Fruit fly (Drosophila melanogaster): Measurements from ENCODE around the gene CG4073.

The CG4073 gene

DNA sequence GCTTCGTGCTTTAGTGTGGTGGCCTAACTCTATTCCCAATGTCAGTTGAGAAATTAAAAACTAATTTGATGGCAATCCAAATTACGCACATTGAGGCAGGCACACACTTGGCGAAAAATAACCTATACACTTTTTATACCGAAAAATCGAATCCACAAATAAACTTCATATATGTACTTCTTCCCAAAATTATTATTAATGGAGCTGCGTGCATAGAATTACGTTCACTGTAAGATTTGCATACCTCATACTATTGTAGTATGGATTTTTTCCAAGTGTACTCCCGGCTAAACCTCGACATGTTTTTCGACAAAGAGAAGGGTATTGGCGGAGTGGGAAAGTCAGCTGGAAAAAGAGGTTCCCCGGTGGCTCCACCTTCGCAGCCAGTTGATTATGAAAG is 30.3 kb upstream of the CG4073 start (continued):
- peak; percentile 86 for TF ChIP-seq stc (GFP tag; IDR thresholded peaks at IDR 0.05)
- peak; percentile 42 for TF ChIP-seq al (GFP tag; IDR thresholded peaks at IDR 0.05)
- TF ChIP-seq CG4424 (GFP tag; optimal IDR thresholded peaks at IDR 0.05): peak; percentile 65
- peak; percentile 34 for TF ChIP-seq CG3407 (GFP tag; optimal IDR thresholded peaks at IDR 0.05)
- no peak for TF ChIP-seq CG11085 (GFP tag; IDR thresholded peaks at IDR 0.05)
- no peak for TF ChIP-seq knrl (GFP tag; IDR thresholded peaks at IDR 0.05; ENCODE audit: partially characterized antibody)
- peak; percentile 70 for TF ChIP-seq Abd-B (GFP tag; optimal IDR thresholded peaks at IDR 0.05)
- TF ChIP-seq Oaz (GFP tag; IDR thresholded peaks at IDR 0.05): 0 out of 2 replicates have a peak, but pooled peaks have one; percentile 26
- TF ChIP-seq CG14965 (GFP tag; optimal IDR thresholded peaks at IDR 0.05; ENCODE audit: borderline replicate concordance): no peak
- TF ChIP-seq CG13296 (GFP tag; optimal IDR thresholded peaks at IDR 0.05): peak; percentile 41
- TF ChIP-seq CG32772 (GFP tag; IDR thresholded peaks at IDR 0.05): no peak
- TF ChIP-seq danr (GFP tag; IDR thresholded peaks at IDR 0.05): peak; percentile 40; the same call in 1 of the 2 replicates
- TF ChIP-seq br (optimal IDR thresholded peaks at IDR 0.05): no peak
- TF ChIP-seq CG5245 (GFP tag; optimal IDR thresholded peaks at IDR 0.05): peak; percentile 42
- peak; percentile 69 for TF ChIP-seq Sox100B (GFP tag; optimal IDR thresholded peaks at IDR 0.05)
- TF ChIP-seq CG9817 (tag; optimal IDR thresholded peaks at IDR 0.05): peak; percentile 36
- peak; percentile 54; the same call in 1 of the 3 replicates for TF ChIP-seq jigr1 (GFP tag; IDR thresholded peaks at IDR 0.05)
- TF ChIP-seq lmd (GFP tag; IDR thresholded peaks at IDR 0.05): peak; percentile 75
- TF ChIP-seq sr (GFP tag; IDR thresholded peaks at IDR 0.05): peak; percentile 35; the same call in 1 of the 3 replicates
- peak; percentile 69 for TF ChIP-seq Ssrp (tag; optimal IDR thresholded peaks at IDR 0.05)
- TF ChIP-seq CG12942 (GFP tag; optimal IDR thresholded peaks at IDR 0.05): peak; percentile 36
- peak; percentile 52 for TF ChIP-seq CG8388 (GFP tag; optimal IDR thresholded peaks at IDR 0.05)
- peak; percentile 39; the same call in 1 of the 2 replicates for TF ChIP-seq ara (GFP tag; IDR thresholded peaks at IDR 0.05)
- peak; percentile 46; the same call in 1 of the 2 replicates for TF ChIP-seq CG14667 (GFP tag; IDR thresholded peaks at IDR 0.05)
- TF ChIP-seq Ptx1 (GFP tag; IDR thresholded peaks at IDR 0.05): peak; percentile 83
- peak; percentile 19 for TF ChIP-seq CTCF (GFP tag; optimal IDR thresholded peaks at IDR 0.05)
- no peak for TF ChIP-seq yki (optimal IDR thresholded peaks at IDR 0.05)
- TF ChIP-seq CG15696 (tag; optimal IDR thresholded peaks at IDR 0.05): no peak
- TF ChIP-seq Sox102F (GFP tag; optimal IDR thresholded peaks at IDR 0.05): peak; percentile 89
- TF ChIP-seq slp2 (GFP tag; optimal IDR thresholded peaks at IDR 0.05): peak; percentile 62
- no peak for TF ChIP-seq maf-S (GFP tag; optimal IDR thresholded peaks at IDR 0.05)
- peak; percentile 79 for TF ChIP-seq CG31441 (GFP tag; IDR thresholded peaks at IDR 0.05)
- peak; percentile 15 for TF ChIP-seq CHES-1-like (GFP tag; optimal IDR thresholded peaks at IDR 0.05)
- peak; percentile 17 for TF ChIP-seq CG17568 (GFP tag; optimal IDR thresholded peaks at IDR 0.05)
- peak in 1 of 2 experiments; percentile 83 for TF ChIP-seq Hr51 (GFP tag; optimal IDR thresholded peaks at IDR 0.05)
- peak; percentile 20 for TF ChIP-seq CG12659 (GFP tag; optimal IDR thresholded peaks at IDR 0.05)
- peak; percentile 13 for TF ChIP-seq Jarid2 (GFP tag; optimal IDR thresholded peaks at IDR 0.05)
- TF ChIP-seq btn (GFP tag; optimal IDR thresholded peaks at IDR 0.05): peak; percentile 22
- peak; percentile 34 for TF ChIP-seq CG16863 (GFP tag; optimal IDR thresholded peaks at IDR 0.05)
- TF ChIP-seq CG7839 (tag; optimal IDR thresholded peaks at IDR 0.05): peak; percentile 73
- TF ChIP-seq ap (GFP tag; IDR thresholded peaks at IDR 0.05): peak; percentile 56; the same call in 1 of the 2 replicates
- TF ChIP-seq CG10274 (GFP tag; optimal IDR thresholded peaks at IDR 0.05): peak; percentile 56
- TF ChIP-seq p53 (GFP tag; optimal IDR thresholded peaks at IDR 0.05): peak; percentile 39
- TF ChIP-seq CG14441 (GFP tag; IDR thresholded peaks at IDR 0.05): peak; percentile 81
- TF ChIP-seq CG4730 (GFP tag; IDR thresholded peaks at IDR 0.05): peak; percentile 52; the same call in 1 of the 2 replicates
- peak; percentile 10 for TF ChIP-seq CG3163 (GFP tag; optimal IDR thresholded peaks at IDR 0.05)
- TF ChIP-seq Lim3 (GFP tag; IDR thresholded peaks at IDR 0.05): peak; percentile 61
- peak; percentile 75 for TF ChIP-seq CG17361 (GFP tag; IDR thresholded peaks at IDR 0.05)
- peak; percentile 78 for TF ChIP-seq sisA (GFP tag; IDR thresholded peaks at IDR 0.05)
- TF ChIP-seq CG7928 (GFP tag; optimal IDR thresholded peaks at IDR 0.05): no peak
- peak; percentile 49 for TF ChIP-seq ems (GFP tag; optimal IDR thresholded peaks at IDR 0.05)
- peak; percentile 56 for TF ChIP-seq CG7556 (GFP tag; optimal IDR thresholded peaks at IDR 0.05)
